1 fruit fly cellular context compared by ENCODE assay signal in genomic region chr2L:14212686-14213085, dm6.
TF ChIP-seq lines count a peak whose summit lies in the region.

No protein-coding gene starts in this region.

TF ChIP-seq in whole organism, embryonic, 481 proteins besides CTCF, POLR2A, EP300 and RAD21 (continued from another document):
- no peak for TF ChIP-seq Hey (tag; optimal IDR thresholded peaks at IDR 0.05; lab: Kevin White, UChicago)
- TF ChIP-seq Ets65A (GFP tag; lab: Kevin White, UChicago), result peak; percentile 4
- peak; percentile 15 for TF ChIP-seq trem (tag; optimal IDR thresholded peaks at IDR 0.05; lab: Kevin White, UChicago)
- TF ChIP-seq ash1 (GFP tag; optimal IDR thresholded peaks at IDR 0.05; lab: Kevin White, UChicago), result no peak
- TF ChIP-seq CG4424 (GFP tag; optimal IDR thresholded peaks at IDR 0.05; lab: Kevin White, UChicago), result peak; percentile 9
- TF ChIP-seq CG8388 (GFP tag; optimal IDR thresholded peaks at IDR 0.05; lab: Kevin White, UChicago), result peak; percentile 41
- peak; percentile 47 for TF ChIP-seq dmrt99B (tag; optimal IDR thresholded peaks at IDR 0.05; lab: Kevin White, UChicago)
- TF ChIP-seq Blimp-1 (GFP tag; optimal IDR thresholded peaks at IDR 0.05; lab: Kevin White, UChicago), result peak; percentile 86
- peak; percentile 4 to 17 for TF ChIP-seq chif (GFP tag; optimal IDR thresholded peaks at IDR 0.05; lab: Kevin White, UChicago)
